Worm (Caenorhabditis elegans): Measurements from ENCODE around the gene talp-3.
A peak's percentile ranks its signal among the peaks of the same experiment; 100 is the strongest.

The talp-3 gene

ce11 chrIV:14594249-14594648 lies 58.9 kb downstream of the talp-3 start (continued):
- TF ChIP-seq nhr-90 (tag; optimal IDR thresholded peaks at IDR 0.05; ENCODE audit: poor library complexity), result peak; percentile 94
- peak; percentile 100 for TF ChIP-seq nhr-85 (tag)
- peak; percentile 83 to 87 for TF ChIP-seq egl-27 (tag; optimal IDR thresholded peaks at IDR 0.05)
- peak; percentile 82 for TF ChIP-seq skn-1 (tag; optimal IDR thresholded peaks at IDR 0.05)
- TF ChIP-seq nhr-19 (GFP tag; conservative IDR thresholded peaks at IDR 0.05), result peak; percentile 90
- TF ChIP-seq irx-1 (tag; optimal IDR thresholded peaks at IDR 0.05), result peak; percentile 65
- TF ChIP-seq aha-1 (tag; optimal IDR thresholded peaks at IDR 0.05), result no peak
- TF ChIP-seq nhr-47 (tag; optimal IDR thresholded peaks at IDR 0.05), result peak; percentile 81
